Worm (Caenorhabditis elegans): ENCODE measurements around the gene Y60A3A.24.

DNA sequence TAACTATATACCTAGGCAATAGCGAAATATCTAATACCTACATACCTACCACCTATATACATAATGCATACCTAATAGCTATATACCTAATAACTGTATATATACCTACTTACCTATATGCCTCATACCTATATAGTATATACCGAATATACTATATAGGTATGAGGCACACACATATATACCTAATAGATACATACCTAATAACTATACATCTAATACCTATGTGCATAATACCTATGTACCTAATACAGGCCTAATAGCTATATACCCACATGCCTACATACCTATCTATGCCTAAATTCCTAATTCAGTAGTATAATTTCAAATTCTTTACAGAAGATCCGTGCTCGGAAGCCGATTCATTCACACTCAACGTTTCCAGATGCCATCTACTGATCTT lies 27.2 kb downstream of the Y60A3A.24 start:
- TF ChIP-seq nhr-11 (tag; optimal IDR thresholded peaks at IDR 0.05) (no peak), nfya-1 (tag; optimal IDR thresholded peaks at IDR 0.05) (no peak), sox-4 (tag; optimal IDR thresholded peaks at IDR 0.05) (no peak), elt-2 (tag; optimal IDR thresholded peaks at IDR 0.05) (no peak), ceh-19 (GFP tag; optimal IDR thresholded peaks at IDR 0.05) (no peak), pha-2 (tag; optimal IDR thresholded peaks at IDR 0.05) (no peak), ceh-31 (tag; optimal IDR thresholded peaks at IDR 0.05) (no peak)
